Fruit fly (Drosophila melanogaster) whole organism, embryonic: Measurements from ENCODE around the gene CG32639.
A peak's percentile ranks its signal among the peaks of the same experiment; 100 is the strongest.

Experiments
- Atf-2 ChIP-seq: fragments of 200-800 bp; sonication (Bioruptor generic); optimal IDR thresholded peaks from 2 replicates; lab custom pipeline; 2016; ENCODE audit warnings: missing biosample characterization, missing genetic modification characterization
- C15 ChIP-seq: fragments of 200-800 bp; sonication (Bioruptor generic); IDR thresholded peaks from 3 replicates; pipeline ENCODE4 v1.3.6; 2022; ENCODE audit warnings: missing biosample characterization, missing genetic modification characterization
- CG10147 ChIP-seq: fragments of 200-800 bp; sonication (Bioruptor generic); optimal IDR thresholded peaks from 2 replicates; lab custom pipeline; 2019; ENCODE audit warnings: missing biosample characterization, mild to moderate bottlenecking, missing genetic modification characterization, moderate library complexity
- CG11247 ChIP-seq: fragments of 200-800 bp; sonication (Bioruptor generic); IDR thresholded peaks from 2 replicates; pipeline ENCODE4 v1.3.6; 2022; ENCODE audit warnings: missing biosample characterization, missing genetic modification characterization
- CG12155 ChIP-seq: fragments of 200-800 bp; sonication (Bioruptor generic); optimal IDR thresholded peaks from 3 replicates; lab custom pipeline; 2016; ENCODE audit warnings: missing biosample characterization, missing genetic modification characterization
- CG13123 ChIP-seq: fragments of 200-800 bp; sonication (Bioruptor generic); optimal IDR thresholded peaks from 2 replicates; lab custom pipeline; 2016; ENCODE audit warnings: missing biosample characterization, missing genetic modification characterization
- CG13287 ChIP-seq: fragments of 200-800 bp; sonication (Bioruptor generic); IDR thresholded peaks from 2 replicates; pipeline ENCODE4 v1.3.6; 2022; ENCODE audit warnings: missing biosample characterization, missing genetic modification characterization; ENCODE audit not compliant: partially characterized antibody
- CG15514 ChIP-seq: fragments of 200-800 bp; sonication (Bioruptor generic); optimal IDR thresholded peaks from 3 replicates; lab custom pipeline; 2017; ENCODE audit warnings: missing biosample characterization, missing genetic modification characterization, mild to moderate bottlenecking, moderate library complexity, missing genetic modification reagents
- CG1647 ChIP-seq: fragments of 200-800 bp; sonication (Bioruptor generic); optimal IDR thresholded peaks from 3 replicates; lab custom pipeline; 2016; ENCODE audit warnings: missing biosample characterization, missing genetic modification characterization
- CG16813 ChIP-seq: fragments of 200-800 bp; sonication (Bioruptor generic); IDR thresholded peaks from 3 replicates; pipeline ENCODE4 v1.3.6; 2022; ENCODE audit warnings: missing biosample characterization, missing genetic modification characterization; ENCODE audit not compliant: partially characterized antibody
- CG17829 ChIP-seq: fragments of 200-800 bp; optimal IDR thresholded peaks from 2 replicates; lab custom pipeline; 2019; ENCODE audit warnings: missing biosample characterization, mild to moderate bottlenecking, missing genetic modification characterization, moderate library complexity
- CG1792 ChIP-seq: fragments of 200-800 bp; sonication (Bioruptor generic); optimal IDR thresholded peaks from 2 replicates; lab custom pipeline; 2016; ENCODE audit warnings: missing biosample characterization, missing genetic modification characterization
- CG2116 ChIP-seq: fragments of 200-800 bp; sonication (Bioruptor generic); optimal IDR thresholded peaks from 3 replicates; lab custom pipeline; 2018; ENCODE audit warnings: missing biosample characterization, mild to moderate bottlenecking, missing genetic modification characterization
- CG31388 ChIP-seq: fragments of 200-800 bp; sonication (Bioruptor generic); optimal IDR thresholded peaks from 2 replicates; lab custom pipeline; 2016; ENCODE audit warnings: missing biosample characterization, missing genetic modification characterization
- CG4360 ChIP-seq: fragments of 200-800 bp; sonication (Bioruptor generic); IDR thresholded peaks from 2 replicates; pipeline ENCODE4 v1.3.6; 2022; ENCODE audit warnings: missing biosample characterization, missing genetic modification characterization
- CG5180 ChIP-seq: fragments of 200-800 bp; sonication (Bioruptor generic); optimal IDR thresholded peaks from 3 replicates; lab custom pipeline; 2017; ENCODE audit warnings: missing biosample characterization, missing genetic modification characterization, mild to moderate bottlenecking, moderate library complexity, missing genetic modification reagents
- CG6272 ChIP-seq: fragments of 200-800 bp; sonication (Bioruptor generic); IDR thresholded peaks from 2 replicates; pipeline ENCODE4 v1.3.6; 2022; ENCODE audit warnings: missing biosample characterization, missing genetic modification characterization
- CTCF ChIP-seq: fragments of 200-800 bp; sonication (Bioruptor generic); optimal IDR thresholded peaks from 2 replicates; lab custom pipeline; 2017; ENCODE audit warnings: missing biosample characterization, mild to moderate bottlenecking, missing genetic modification characterization, moderate library complexity
- CrebB ChIP-seq: fragments of 200-800 bp; sonication (Bioruptor generic); optimal IDR thresholded peaks from 3 replicates; lab custom pipeline; 2018; ENCODE audit warnings: missing biosample characterization, mild to moderate bottlenecking, missing genetic modification characterization
- Dip2 ChIP-seq: fragments of 200-800 bp; sonication (Bioruptor generic); IDR thresholded peaks from 2 replicates; pipeline ENCODE4 v1.3.6; 2022; ENCODE audit warnings: missing biosample characterization, missing genetic modification characterization
- Dll ChIP-seq: fragments of 200-800 bp; sonication (Bioruptor generic); IDR thresholded peaks from 4 replicates; pipeline ENCODE4 v1.3.6; 2022; ENCODE audit warnings: missing biosample characterization, missing genetic modification characterization; ENCODE audit not compliant: partially characterized antibody
- Dp ChIP-seq: fragments of 200-800 bp; sonication (Bioruptor generic); optimal IDR thresholded peaks from 2 replicates; lab custom pipeline; 2018; ENCODE audit warnings: missing biosample characterization, mild to moderate bottlenecking, missing genetic modification characterization, moderate library complexity
- Gug ChIP-seq: fragments of 200-800 bp; sonication (Bioruptor generic); IDR thresholded peaks from 4 replicates; pipeline ENCODE4 v1.3.6; 2022; ENCODE audit warnings: missing biosample characterization, missing genetic modification characterization
- Hr51 ChIP-seq, 2 experiments: fragments of 200-800 bp; sonication (Bioruptor generic); optimal IDR thresholded peaks; 2 replicates in 1 of 2; 3 replicates in 1 of 2; lab custom pipeline; 2016 to 2018; ENCODE audit warnings: missing biosample characterization in 2 of 2, missing genetic modification characterization in 2 of 2, mild to moderate bottlenecking in 1 of 2, moderate library complexity in 1 of 2
- Kr ChIP-seq: fragments of 200-800 bp; sonication (Bioruptor generic); optimal IDR thresholded peaks from 2 replicates; lab custom pipeline; 2017; ENCODE audit warnings: missing biosample characterization, mild to moderate bottlenecking, missing genetic modification characterization
- Lhr ChIP-seq: fragments of 200-800 bp; sonication (Bioruptor generic); optimal IDR thresholded peaks from 3 replicates; lab custom pipeline; 2017; ENCODE audit warnings: mild to moderate bottlenecking, missing biosample characterization, missing genetic modification reagents, missing genetic modification characterization
- MBD-R2 ChIP-seq: fragments of 200-800 bp; sonication (Bioruptor generic); IDR thresholded peaks from 2 replicates; pipeline ENCODE4 v1.3.6; 2022; ENCODE audit warnings: missing biosample characterization, missing genetic modification characterization
- Mrtf ChIP-seq: fragments of 200-800 bp; sonication (Bioruptor generic); IDR thresholded peaks from 3 replicates; pipeline ENCODE4 v1.3.6; 2022; ENCODE audit warnings: missing biosample characterization, missing genetic modification characterization
- Sox100B ChIP-seq: fragments of 200-800 bp; sonication (Bioruptor generic); optimal IDR thresholded peaks from 3 replicates; lab custom pipeline; 2018; ENCODE audit warnings: missing biosample characterization, mild to moderate bottlenecking, missing genetic modification characterization
- Vsx1 ChIP-seq: fragments of 200-800 bp; sonication (Bioruptor generic); optimal IDR thresholded peaks from 2 replicates; lab custom pipeline; 2017; ENCODE audit warnings: missing biosample characterization, mild to moderate bottlenecking, missing genetic modification characterization, missing genetic modification reagents
- ab ChIP-seq: fragments of 200-800 bp; sonication (Bioruptor generic); optimal IDR thresholded peaks from 2 replicates; lab custom pipeline; 2016; ENCODE audit warnings: missing biosample characterization, missing genetic modification characterization
- abd-A ChIP-seq: fragments of 200-800 bp; sonication (Bioruptor generic); optimal IDR thresholded peaks from 3 replicates; lab custom pipeline; 2019; ENCODE audit warnings: missing biosample characterization, mild to moderate bottlenecking, missing genetic modification characterization, moderate library complexity
- az2 ChIP-seq: fragments of 200-800 bp; sonication (Bioruptor generic); optimal IDR thresholded peaks from 3 replicates; lab custom pipeline; 2016; ENCODE audit warnings: missing biosample characterization, missing genetic modification characterization
- bbx ChIP-seq: fragments of 200-800 bp; sonication (Bioruptor generic); IDR thresholded peaks from 2 replicates; pipeline ENCODE4 v1.3.6; 2022; ENCODE audit warnings: missing biosample characterization, missing genetic modification characterization; ENCODE audit not compliant: partially characterized antibody
- btn ChIP-seq: fragments of 200-800 bp; sonication (Bioruptor generic); optimal IDR thresholded peaks from 2 replicates; lab custom pipeline; 2016; ENCODE audit warnings: missing biosample characterization, missing genetic modification characterization
- chif ChIP-seq, 2 experiments: fragments of 200-800 bp; sonication (Bioruptor generic); optimal IDR thresholded peaks; 3 replicates each; lab custom pipeline; 2016; ENCODE audit warnings: missing biosample characterization in 2 of 2, missing genetic modification characterization in 2 of 2
- dmrt11E ChIP-seq: fragments of 200-800 bp; sonication (Bioruptor generic); optimal IDR thresholded peaks from 3 replicates; lab custom pipeline; 2018; ENCODE audit warnings: missing biosample characterization, mild to moderate bottlenecking, missing genetic modification characterization, moderate library complexity
- gsb ChIP-seq: fragments of 200-800 bp; sonication (Bioruptor generic); IDR thresholded peaks from 2 replicates; pipeline ENCODE4 v1.3.6; 2022; ENCODE audit warnings: missing biosample characterization, missing genetic modification characterization
- hkb ChIP-seq, 2 experiments: fragments of 200-800 bp in 1 of 2; fragments of >200 bp in 1 of 2; sonication (Bioruptor generic) in 1 of 2; IDR thresholded peaks in 1 of 2; optimal IDR thresholded peaks in 1 of 2; 2 replicates each; pipeline versions ENCODE4 v1.3.6 to Lab custom; 2017 to 2022; ENCODE audit warnings: missing biosample characterization in 1 of 2, missing genetic modification characterization in 1 of 2
- kni ChIP-seq: fragments of 200-800 bp; sonication (Bioruptor generic); optimal IDR thresholded peaks from 3 replicates; lab custom pipeline; 2017; ENCODE audit warnings: mild to moderate bottlenecking, missing biosample characterization, missing genetic modification reagents, missing genetic modification characterization
- knrl ChIP-seq: fragments of 200-800 bp; sonication (Bioruptor generic); IDR thresholded peaks from 3 replicates; pipeline ENCODE4 v1.3.6; 2022; ENCODE audit warnings: missing biosample characterization, missing genetic modification characterization; ENCODE audit not compliant: partially characterized antibody
- lbe ChIP-seq: fragments of 200-800 bp; sonication (Bioruptor generic); optimal IDR thresholded peaks from 2 replicates; lab custom pipeline; 2016; ENCODE audit warnings: missing biosample characterization, mild to moderate bottlenecking, missing genetic modification characterization
- nmo ChIP-seq: fragments of 200-800 bp; sonication (Bioruptor generic); optimal IDR thresholded peaks from 2 replicates; lab custom pipeline; 2018; ENCODE audit warnings: missing biosample characterization, mild to moderate bottlenecking, missing genetic modification characterization, moderate library complexity
- phol ChIP-seq: fragments of 200-800 bp; sonication (Bioruptor generic); optimal IDR thresholded peaks from 3 replicates; lab custom pipeline; 2018; ENCODE audit warnings: missing biosample characterization, mild to moderate bottlenecking, missing genetic modification characterization, moderate library complexity
- sd ChIP-seq: fragments of 200-800 bp; sonication (Bioruptor generic); optimal IDR thresholded peaks from 3 replicates; lab custom pipeline; 2018; ENCODE audit warnings: missing biosample characterization, mild to moderate bottlenecking, missing genetic modification characterization, moderate library complexity
- sens ChIP-seq: fragments of 200-800 bp; sonication (Bioruptor generic); peaks from one replicate; lab custom pipeline; 2016; ENCODE audit warnings: missing biosample characterization, missing genetic modification characterization
- toy ChIP-seq: fragments of 200-800 bp; sonication (Bioruptor generic); IDR thresholded peaks from 2 replicates; pipeline ENCODE4 v1.3.6; 2022; ENCODE audit warnings: missing biosample characterization, missing genetic modification characterization
- vnd ChIP-seq: fragments of 200-800 bp; sonication (Bioruptor generic); IDR thresholded peaks from 3 replicates; pipeline ENCODE4 v1.3.6; 2022; ENCODE audit warnings: missing biosample characterization, missing genetic modification characterization; ENCODE audit not compliant: partially characterized antibody
- zfh2 ChIP-seq: fragments of 200-800 bp; sonication (Bioruptor generic); optimal IDR thresholded peaks from 2 replicates; lab custom pipeline; 2016; ENCODE audit warnings: missing biosample characterization, missing genetic modification characterization

CG32639 gene

dm6 chrX:13285001-13285748 lies 48.8 kb upstream of the CG32639 start, which contains the start of the genes HDAC4 and CG15743 (continued):
- TF ChIP-seq CG1647 (no peak), CG4360 (GFP tag; lab: Robert Waterston, UW) (peak; percentile 61), bbx (peak; percentile 90), Dll (GFP tag; lab: Robert Waterston, UW) (peak; percentile 92; the same call in 2 of the 4 replicates), knrl (GFP tag; lab: Robert Waterston, UW) (peak; percentile 89), dmrt11E (tag; lab: Kevin White, UChicago) (no peak), Hr51 (GFP tag; optimal IDR thresholded peaks at IDR 0.05; lab: Kevin White, UChicago) (no peak), Gug (no peak), Kr (GFP tag; lab: Kevin White, UChicago) (no peak), btn (GFP tag; lab: Kevin White, UChicago) (no peak), az2 (no peak), CG11247 (GFP tag; lab: Robert Waterston, UW) (no peak), CG10147 (no peak), kni (GFP tag; lab: Kevin White, UChicago) (no peak), CG5180 (GFP tag; lab: Kevin White, UChicago) (no peak), CG6272 (GFP tag; lab: Robert Waterston, UW) (no peak), C15 (GFP tag; lab: Robert Waterston, UW) (no peak), CTCF (GFP tag; lab: Kevin White, UChicago) (no peak), CG16813 (GFP tag; lab: Robert Waterston, UW) (peak; percentile 92), CrebB (tag; lab: Kevin White, UChicago) (no peak), Mrtf (GFP tag; lab: Robert Waterston, UW) (no peak), abd-A (tag; lab: Kevin White, UChicago) (no peak), Lhr (GFP tag; lab: Kevin White, UChicago) (no peak), sens (GFP tag; lab: Kevin White, UChicago) (peak; percentile 88), CG1792 (no peak), CG13287 (GFP tag; lab: Robert Waterston, UW) (peak; percentile 88), nmo (GFP tag; lab: Kevin White, UChicago) (peak; percentile 45), CG17829 (no peak), ab (GFP tag; lab: Kevin White, UChicago) (no peak), phol (tag; lab: Kevin White, UChicago) (no peak), toy (GFP tag; lab: Robert Waterston, UW) (no peak), chif (GFP tag; optimal IDR thresholded peaks at IDR 0.05; lab: Kevin White, UChicago) (no peak), Vsx1 (GFP tag; lab: Kevin White, UChicago) (no peak), hkb (optimal IDR thresholded peaks at IDR 0.05; lab: Kevin White, UChicago) (no peak), hkb (GFP tag; IDR thresholded peaks at IDR 0.05; lab: Robert Waterston, UW) (no peak), Dp (GFP tag; lab: Kevin White, UChicago) (peak; percentile 15), CG13123 (no peak), MBD-R2 (GFP tag; lab: Robert Waterston, UW) (no peak), Dip2 (GFP tag; lab: Robert Waterston, UW) (no peak), Sox100B (GFP tag; lab: Kevin White, UChicago) (no peak), lbe (GFP tag; lab: Kevin White, UChicago) (peak; percentile 37), CG31388 (GFP tag; lab: Kevin White, UChicago) (no peak), vnd (GFP tag; lab: Robert Waterston, UW) (peak; percentile 83), zfh2 (GFP tag; lab: Kevin White, UChicago) (no peak), CG2116 (peak; percentile 78), gsb (GFP tag; lab: Robert Waterston, UW) (no peak), CG12155 (no peak), CG15514 (GFP tag; lab: Kevin White, UChicago) (no peak), sd (tag; lab: Kevin White, UChicago) (peak; percentile 8), Atf-2 (GFP tag; lab: Kevin White, UChicago) (no peak)
